Worm (Caenorhabditis elegans): ENCODE data around the gene nhr-190.

DNA sequence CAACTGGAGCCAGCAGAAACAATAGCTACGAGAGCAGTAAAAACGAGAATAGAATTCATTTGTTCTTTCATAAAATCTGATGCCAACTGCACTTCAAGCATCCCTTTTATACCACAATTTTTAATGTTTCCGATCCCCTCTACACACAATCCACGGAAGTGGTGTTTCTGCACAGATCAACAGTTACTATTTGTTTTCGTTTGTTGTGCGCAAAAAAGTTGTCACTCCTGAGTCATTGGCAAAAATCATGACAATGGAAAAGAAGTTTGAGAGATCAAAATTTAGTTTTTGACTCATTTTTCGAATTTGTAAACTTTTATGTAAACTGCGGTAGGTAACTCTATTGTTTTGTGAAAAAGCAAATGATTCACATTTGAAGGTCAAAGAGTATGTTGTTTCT is 38.6 kb downstream of the nhr-190 start, which contains the start of gene srlf-37:
- TF ChIP-seq nfya-1 (tag; optimal IDR thresholded peaks at IDR 0.05; ENCODE audit: borderline replicate concordance, insufficient read depth) (no peak), F57C9.4 (tag; optimal IDR thresholded peaks at IDR 0.05) (no peak), Y95B8A.8 (GFP tag; IDR thresholded peaks at IDR 0.05) (no peak), D2030.7 (GFP tag; IDR thresholded peaks at IDR 0.05) (no peak), dox-1 (GFP tag; IDR thresholded peaks at IDR 0.05) (no peak), dpl-1 (GFP tag; optimal IDR thresholded peaks at IDR 0.05) (no peak), snpc-4 (GFP tag; optimal IDR thresholded peaks at IDR 0.05) (no peak), snpc-4 (tag; optimal IDR thresholded peaks at IDR 0.05) (no peak), sptf-2 (GFP tag; optimal IDR thresholded peaks at IDR 0.05) (no peak), lin-26 (GFP tag; IDR thresholded peaks at IDR 0.05) (no peak)

Measured in whole organism, young adult.